Worm (Caenorhabditis elegans) whole organism, mixed stage, embryonic: ENCODE results near the gene sel-1.

Source experiments
- blmp-1 ChIP-seq: fragments of 150-350 bp; optimal IDR thresholded peaks from 2 replicates; lab custom pipeline; 2014; ENCODE audit warnings: missing biosample characterization, missing genetic modification characterization
- ceh-39 ChIP-seq: fragments of 150-350 bp; optimal IDR thresholded peaks from 2 replicates; lab custom pipeline; 2014; ENCODE audit warnings: missing biosample characterization, missing genetic modification characterization
- ceh-43 ChIP-seq: fragments of 200-800 bp; sonication (Bioruptor generic); optimal IDR thresholded peaks from 2 replicates; lab custom pipeline; 2018; ENCODE audit warnings: mild to moderate bottlenecking, missing genetic modification characterization, moderate library complexity, missing compliant biosample characterization
- ceh-83 ChIP-seq: fragments of 200-800 bp; sonication (Bioruptor generic); optimal IDR thresholded peaks from 2 replicates; lab custom pipeline; 2018; ENCODE audit warnings: mild to moderate bottlenecking, missing genetic modification characterization, missing compliant biosample characterization
- ces-1 ChIP-seq: fragments of 150-350 bp; optimal IDR thresholded peaks from 2 replicates; lab custom pipeline; 2014; ENCODE audit warnings: missing biosample characterization, missing genetic modification reagents, missing genetic modification characterization
- cnd-1 ChIP-seq: fragments of 200-800 bp; sonication (Bioruptor generic); optimal IDR thresholded peaks from 2 replicates; lab custom pipeline; 2018; ENCODE audit warnings: mild to moderate bottlenecking, missing genetic modification characterization, missing compliant biosample characterization
- drap-1 ChIP-seq: fragments of 200-800 bp; sonication (Bioruptor generic); optimal IDR thresholded peaks from 3 replicates; lab custom pipeline; 2018; ENCODE audit warnings: mild to moderate bottlenecking, missing genetic modification characterization, missing compliant biosample characterization
- elt-1 ChIP-seq: sonication (generic microtip); optimal IDR thresholded peaks from 2 replicates; lab custom pipeline; 2017; ENCODE audit warnings: missing genetic modification characterization, mild to moderate bottlenecking, missing compliant biosample characterization, antibody characterized with exemption, moderate library complexity, borderline replicate concordance; ENCODE audit not compliant: insufficient read depth
- elt-3 ChIP-seq: fragments of 150-350 bp; optimal IDR thresholded peaks from 2 replicates; lab custom pipeline; 2014; ENCODE audit warnings: missing biosample characterization, missing genetic modification characterization
- flh-1 ChIP-seq: fragments of 200-800 bp; sonication (Bioruptor generic); optimal IDR thresholded peaks from 2 replicates; lab custom pipeline; 2018; ENCODE audit warnings: mild to moderate bottlenecking, missing genetic modification characterization, moderate library complexity, missing compliant biosample characterization
- ham-2 ChIP-seq: fragments of 200-800 bp; sonication (Bioruptor generic); optimal IDR thresholded peaks from 2 replicates; lab custom pipeline; 2018; ENCODE audit warnings: mild to moderate bottlenecking, missing genetic modification characterization, missing compliant biosample characterization
- hlh-1 ChIP-seq: fragments of 150-350 bp; optimal IDR thresholded peaks from 2 replicates; lab custom pipeline; 2014; ENCODE audit warnings: missing biosample characterization, missing genetic modification reagents, missing genetic modification characterization
- lin-13 ChIP-seq: fragments of 150-350 bp; optimal IDR thresholded peaks from 2 replicates; lab custom pipeline; 2014; ENCODE audit warnings: missing biosample characterization, missing genetic modification characterization
- lin-32 ChIP-seq: fragments of 200-800 bp; sonication (Bioruptor generic); optimal IDR thresholded peaks from 2 replicates; lab custom pipeline; 2018; ENCODE audit warnings: mild to moderate bottlenecking, missing genetic modification characterization, missing compliant biosample characterization
- lsy-2 ChIP-seq: fragments of 150-350 bp; optimal IDR thresholded peaks from 2 replicates; lab custom pipeline; 2014; ENCODE audit warnings: missing biosample characterization, missing genetic modification characterization
- mab-5 ChIP-seq: fragments of 150-350 bp; optimal IDR thresholded peaks from 2 replicates; lab custom pipeline; 2014; ENCODE audit warnings: missing biosample characterization, missing genetic modification characterization
- mep-1 ChIP-seq: fragments of 150-350 bp; optimal IDR thresholded peaks from 2 replicates; lab custom pipeline; 2017; ENCODE audit warnings: missing biosample characterization, missing genetic modification reagents, missing genetic modification characterization, inconsistent platforms
- mls-2 ChIP-seq: sonication (generic microtip); optimal IDR thresholded peaks from 2 replicates; lab custom pipeline; 2016; ENCODE audit warnings: mild to moderate bottlenecking, missing genetic modification characterization, moderate library complexity, missing compliant biosample characterization
- nhr-12 ChIP-seq: fragments of 150-350 bp; optimal IDR thresholded peaks from 2 replicates; lab custom pipeline; 2014; ENCODE audit warnings: missing biosample characterization, missing genetic modification characterization
- nhr-2 ChIP-seq: fragments of 150-350 bp; optimal IDR thresholded peaks from 2 replicates; lab custom pipeline; 2014; ENCODE audit warnings: missing biosample characterization, missing genetic modification characterization
- nhr-237 ChIP-seq: fragments of 150-350 bp; optimal IDR thresholded peaks from 2 replicates; lab custom pipeline; 2014; ENCODE audit warnings: missing biosample characterization, missing genetic modification characterization
- nhr-28 ChIP-seq: fragments of 150-350 bp; optimal IDR thresholded peaks from 2 replicates; lab custom pipeline; 2014; ENCODE audit warnings: missing biosample characterization, missing genetic modification characterization
- nhr-76 ChIP-seq: sonication (generic microtip); optimal IDR thresholded peaks from 2 replicates; lab custom pipeline; 2017; ENCODE audit warnings: missing biosample characterization, missing genetic modification characterization
- pha-4 ChIP-seq: fragments of 150-350 bp; optimal IDR thresholded peaks from 2 replicates; lab custom pipeline; 2018; ENCODE audit warnings: missing biosample characterization, missing genetic modification reagents, missing genetic modification characterization
- sem-2 ChIP-seq: fragments of 200-800 bp; sonication (Bioruptor generic); optimal IDR thresholded peaks from 2 replicates; lab custom pipeline; 2018; ENCODE audit warnings: mild to moderate bottlenecking, missing genetic modification characterization, missing compliant biosample characterization
- snpc-4 ChIP-seq: fragments of 150-350 bp; optimal IDR thresholded peaks from 2 replicates; lab custom pipeline; 2014; ENCODE audit warnings: missing biosample characterization, missing genetic modification characterization
- sptf-1 ChIP-seq: sonication (generic microtip); optimal IDR thresholded peaks from 2 replicates; lab custom pipeline; 2017; ENCODE audit warnings: mild to moderate bottlenecking, missing genetic modification characterization, moderate library complexity, missing compliant biosample characterization
- tbx-8 ChIP-seq: fragments of 200-800 bp; sonication (Bioruptor generic); optimal IDR thresholded peaks from 2 replicates; lab custom pipeline; 2018; ENCODE audit warnings: mild to moderate bottlenecking, missing genetic modification characterization, moderate library complexity, missing compliant biosample characterization
- unc-120 ChIP-seq: sonication (generic microtip); optimal IDR thresholded peaks from 2 replicates; lab custom pipeline; 2017; ENCODE audit warnings: missing genetic modification characterization, missing compliant biosample characterization; ENCODE audit not compliant: poor library complexity, severe bottlenecking
- unc-39 ChIP-seq: fragments of 150-350 bp; optimal IDR thresholded peaks from 2 replicates; lab custom pipeline; 2014; ENCODE audit warnings: missing biosample characterization, missing genetic modification characterization
- unc-62 ChIP-seq: fragments of 150-350 bp; optimal IDR thresholded peaks from 2 replicates; lab custom pipeline; 2014; ENCODE audit warnings: missing biosample characterization, missing genetic modification reagents, missing genetic modification characterization
- zip-8 ChIP-seq: fragments of 150-350 bp; optimal IDR thresholded peaks from 2 replicates; lab custom pipeline; 2014; ENCODE audit warnings: missing biosample characterization, missing genetic modification characterization
- ztf-11 ChIP-seq: fragments of 150-350 bp; optimal IDR thresholded peaks from 2 replicates; lab custom pipeline; 2014; ENCODE audit warnings: missing biosample characterization, missing genetic modification characterization

The sel-1 gene

ce11 chrV:12588030-12588429 lies 27.5 kb downstream of the sel-1 start, which contains the start of gene C14C10.1:
TSS of gene C14C10.1 (plus strand) at chrV:12588330.
- TF ChIP-seq zip-8 (tag; lab: Kevin White, UChicago) = no peak
- TF ChIP-seq nhr-2 (tag; lab: Kevin White, UChicago) = no peak
- no peak for TF ChIP-seq nhr-237 (tag; lab: Kevin White, UChicago)
- TF ChIP-seq blmp-1 (tag; lab: Kevin White, UChicago) = no peak
- no peak for TF ChIP-seq snpc-4 (tag; lab: Kevin White, UChicago)
- TF ChIP-seq lsy-2 (tag; lab: Kevin White, UChicago) = no peak
- TF ChIP-seq drap-1 (GFP tag; lab: Kevin White, UChicago) = no peak
- TF ChIP-seq unc-120 (tag; lab: Kevin White, UChicago) = no peak
- no peak for TF ChIP-seq nhr-76 (tag; lab: Kevin White, UChicago)
- no peak for TF ChIP-seq unc-62 (GFP tag; lab: Kevin White, UChicago)
- no peak for TF ChIP-seq ham-2
- TF ChIP-seq sptf-1 (tag; lab: Kevin White, UChicago) = no peak
- no peak for TF ChIP-seq pha-4 (tag; lab: Kevin White, UChicago)
- no peak for TF ChIP-seq nhr-12 (tag; lab: Kevin White, UChicago)

- TF ChIP-seq lsy-2 (tag; lab: Kevin White, UChicago) (no peak), sem-2 (GFP tag; lab: Kevin White, UChicago) (no peak), pha-4 (tag; lab: Kevin White, UChicago) (no peak), nhr-76 (tag; lab: Kevin White, UChicago) (no peak), unc-39 (no peak), flh-1 (GFP tag; lab: Kevin White, UChicago) (no peak), ceh-43 (GFP tag; lab: Kevin White, UChicago) (no peak), drap-1 (GFP tag; lab: Kevin White, UChicago) (no peak), hlh-1 (tag; lab: Kevin White, UChicago) (no peak), snpc-4 (tag; lab: Kevin White, UChicago) (no peak), ham-2 (no peak), sptf-1 (tag; lab: Kevin White, UChicago) (no peak), elt-1 (no peak), nhr-237 (tag; lab: Kevin White, UChicago) (no peak)
- TF ChIP-seq, all 35 proteins: peak for 0
Observed at ce11 chrV:12590601-12591000, 30.1 kb downstream of the sel-1 start, which contains the start of gene ttr-43. TSS of gene ttr-43 (minus strand) at chrV:12590701.

- no peak for TF ChIP-seq unc-120 (tag; lab: Kevin White, UChicago)
- TF ChIP-seq snpc-4 (tag; lab: Kevin White, UChicago) = no peak
- TF ChIP-seq sptf-1 (tag; lab: Kevin White, UChicago) = no peak
- TF ChIP-seq mep-1 (tag; lab: Kevin White, UChicago) = no peak
- TF ChIP-seq nhr-76 (tag; lab: Kevin White, UChicago) = no peak
- TF ChIP-seq blmp-1 (tag; lab: Kevin White, UChicago) = no peak
- TF ChIP-seq nhr-237 (tag; lab: Kevin White, UChicago) = no peak
- no peak for TF ChIP-seq tbx-8 (GFP tag; lab: Kevin White, UChicago)
- TF ChIP-seq mab-5 (tag; lab: Kevin White, UChicago) = no peak
- TF ChIP-seq ces-1 (GFP tag; lab: Kevin White, UChicago) = no peak
- TF ChIP-seq pha-4 (tag; lab: Kevin White, UChicago) = no peak
- TF ChIP-seq unc-39 = no peak
- TF ChIP-seq hlh-1 (tag; lab: Kevin White, UChicago) = no peak
- no peak for TF ChIP-seq lsy-2 (tag; lab: Kevin White, UChicago)
- no peak for TF ChIP-seq mls-2 (tag; lab: Kevin White, UChicago)
- TF ChIP-seq ztf-11 (tag; lab: Kevin White, UChicago) = no peak
- TF ChIP-seq elt-3 (tag; lab: Kevin White, UChicago) = no peak
- no peak for TF ChIP-seq elt-1
Observed at ce11 chrV:12592379-12592778, 31.8 kb downstream of the sel-1 start, which contains the start of gene C14C10.2. TSS of gene C14C10.2 (minus strand) at chrV:12592479.

ce11 chrV:12596196-12596595 lies 35.7 kb downstream of the sel-1 start, which contains the start of gene mma-1:
TSS of gene mma-1 (minus strand) at chrV:12596296.
- TF ChIP-seq ztf-11 (tag; lab: Kevin White, UChicago) = no peak
- TF ChIP-seq ceh-83 (GFP tag; lab: Kevin White, UChicago) = no peak
- TF ChIP-seq blmp-1 (tag; lab: Kevin White, UChicago) = no peak
- TF ChIP-seq nhr-28 (tag; lab: Kevin White, UChicago) = no peak
- no peak for TF ChIP-seq elt-1
- TF ChIP-seq ceh-39 (tag; lab: Kevin White, UChicago) = no peak
- no peak for TF ChIP-seq mls-2 (tag; lab: Kevin White, UChicago)
- TF ChIP-seq drap-1 (GFP tag; lab: Kevin White, UChicago) = no peak
- no peak for TF ChIP-seq nhr-12 (tag; lab: Kevin White, UChicago)
- no peak for TF ChIP-seq lin-13
- TF ChIP-seq unc-39 = no peak
- TF ChIP-seq cnd-1 (tag; lab: Kevin White, UChicago) = no peak
- no peak for TF ChIP-seq mep-1 (tag; lab: Kevin White, UChicago)
- TF ChIP-seq ceh-43 (GFP tag; lab: Kevin White, UChicago) = no peak
- no peak for TF ChIP-seq elt-3 (tag; lab: Kevin White, UChicago)
- no peak for TF ChIP-seq tbx-8 (GFP tag; lab: Kevin White, UChicago)
- TF ChIP-seq sem-2 (GFP tag; lab: Kevin White, UChicago) = no peak
- TF ChIP-seq lin-32 = no peak
- TF ChIP-seq sptf-1 (tag; lab: Kevin White, UChicago) = no peak
